Worm (Caenorhabditis elegans) whole organism, midembryonic: ENCODE data around the gene nspa-8.

ENCODE experiments used
- T22C8.4 ChIP-seq: fragments of 200-800 bp; sonication (Bioruptor generic); IDR thresholded peaks from 2 replicates; pipeline ENCODE4 v1.3.6; 2022; ENCODE audit warnings: missing genetic modification characterization, missing compliant biosample characterization
- cog-1 ChIP-seq: sonication (generic microtip); optimal IDR thresholded peaks from 2 replicates; lab custom pipeline; 2016; ENCODE audit warnings: missing genetic modification characterization, missing compliant biosample characterization
- flt-1 ChIP-seq: fragments of 200-800 bp; sonication (Bioruptor generic); IDR thresholded peaks from 2 replicates; pipeline ENCODE4 v1.3.6; 2022; ENCODE audit warnings: missing genetic modification characterization, missing compliant biosample characterization
- klf-2 ChIP-seq: fragments of 200-800 bp; sonication (Bioruptor generic); conservative IDR thresholded peaks from 2 replicates; pipeline ENCODE4 v1.3.6; 2022; ENCODE audit warnings: missing genetic modification reagents, missing genetic modification characterization, missing compliant biosample characterization
- med-1 ChIP-seq: sonication (generic microtip); optimal IDR thresholded peaks from 2 replicates; lab custom pipeline; 2017; ENCODE audit warnings: missing genetic modification characterization, mild to moderate bottlenecking, missing compliant biosample characterization, antibody characterized with exemption, missing genetic modification reagents; ENCODE audit not compliant: insufficient read depth
- ref-1 ChIP-seq: fragments of 200-800 bp; sonication (Bioruptor generic); conservative IDR thresholded peaks from 2 replicates; pipeline ENCODE4 v1.3.6; 2022; ENCODE audit warnings: missing genetic modification reagents, missing genetic modification characterization, missing compliant biosample characterization
- tab-1 ChIP-seq: fragments of 200-800 bp; sonication (Bioruptor generic); IDR thresholded peaks from 2 replicates; pipeline ENCODE4 v1.3.6; 2022; ENCODE audit warnings: missing genetic modification characterization, missing compliant biosample characterization
- ztf-23 ChIP-seq: fragments of 200-800 bp; sonication (Bioruptor generic); IDR thresholded peaks from 2 replicates; pipeline ENCODE4 v1.3.6; 2022; ENCODE audit warnings: missing genetic modification reagents, missing genetic modification characterization, missing compliant biosample characterization
- ztf-29 ChIP-seq: fragments of 200-800 bp; sonication (Bioruptor generic); IDR thresholded peaks from 2 replicates; pipeline ENCODE4 v1.3.6; 2022; ENCODE audit warnings: missing genetic modification reagents, missing genetic modification characterization, missing compliant biosample characterization

nspa-8 gene

DNA sequence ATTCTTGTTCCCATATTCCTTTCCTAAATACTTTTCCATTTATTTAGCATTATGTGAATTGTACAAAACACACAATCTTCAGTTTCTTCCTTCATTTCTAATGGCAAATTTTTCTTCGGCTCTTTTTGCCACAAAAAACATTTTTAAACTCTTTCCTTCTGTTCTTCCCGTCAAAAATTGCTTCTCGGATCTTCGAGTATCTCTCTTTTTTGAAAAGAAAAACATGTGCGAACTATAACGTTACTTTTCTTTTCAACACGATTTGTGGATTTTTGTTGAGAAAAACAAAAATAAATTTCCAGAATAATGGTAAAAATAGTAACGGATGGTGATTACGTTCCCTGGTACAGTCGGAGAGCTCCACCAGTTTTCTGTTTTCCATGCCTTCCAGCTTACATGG, 5.3 kb downstream of the nspa-8 start, which contains the start of gene W06A7.2:
Gene W06A7.2 (plus strand): TSS at position 301 of the 400 bp plus-strand sequence.
- TF ChIP-seq T22C8.4 (GFP tag; lab: Robert Waterston, UW): no peak

DNA sequence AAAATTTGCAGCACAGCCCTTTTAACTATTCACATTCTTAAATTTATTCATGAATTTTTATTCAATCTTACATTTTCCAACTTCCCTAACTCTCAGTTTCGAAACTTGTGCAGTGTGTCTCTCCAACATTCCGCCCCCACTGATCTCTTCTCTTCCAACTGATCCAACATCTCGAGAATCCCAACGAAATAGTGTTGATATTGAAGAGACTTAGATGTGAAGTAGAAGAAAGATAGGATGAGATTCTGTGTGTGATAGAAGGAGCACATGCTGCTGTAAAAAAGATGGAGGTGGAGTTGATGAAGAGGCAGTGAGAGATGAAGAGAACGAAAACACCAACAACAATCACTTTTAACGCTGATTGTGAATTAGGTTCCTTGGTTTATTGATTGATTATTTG, 6.5 kb downstream of the nspa-8 start:
- TF ChIP-seq med-1 (GFP tag; lab: Kevin White, UChicago) (no peak), cog-1 (tag; lab: Kevin White, UChicago) (no peak), ztf-29 (GFP tag; lab: Robert Waterston, UW) (no peak), ztf-23 (no peak), flt-1 (GFP tag; lab: Robert Waterston, UW) (no peak), tab-1 (GFP tag; lab: Robert Waterston, UW) (no peak), ref-1 (GFP tag; lab: Robert Waterston, UW) (no peak), T22C8.4 (GFP tag; lab: Robert Waterston, UW) (no peak), klf-2 (no peak)

DNA sequence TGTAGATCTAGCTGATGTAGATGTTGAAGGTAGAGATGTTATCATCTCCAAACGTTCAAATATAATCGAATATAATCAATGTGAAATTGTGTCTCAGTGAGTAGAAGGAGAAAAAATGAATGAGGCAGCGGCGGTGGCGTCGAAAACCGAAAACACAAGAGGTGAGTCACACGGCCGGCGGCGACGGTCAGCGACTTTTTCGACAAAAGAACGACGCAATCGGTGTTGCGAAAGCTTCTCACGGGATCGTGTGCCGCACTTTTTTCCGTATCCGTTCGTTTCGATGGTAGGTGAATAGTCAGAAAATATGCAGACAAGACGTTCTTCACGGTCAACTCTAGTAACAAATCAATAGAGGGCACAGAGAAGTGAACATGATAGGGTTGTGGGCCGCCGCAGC, 11.4 kb downstream of the nspa-8 start, which contains the start of gene rin-1:
Gene rin-1 (minus strand): TSS at position 101 of the 400 bp plus-strand sequence.
- TF ChIP-seq ztf-29 (GFP tag; lab: Robert Waterston, UW) (no peak), klf-2 (no peak), flt-1 (GFP tag; lab: Robert Waterston, UW) (no peak), ref-1 (GFP tag; lab: Robert Waterston, UW) (no peak), med-1 (GFP tag; lab: Kevin White, UChicago) (no peak), tab-1 (GFP tag; lab: Robert Waterston, UW) (no peak), cog-1 (tag; lab: Kevin White, UChicago) (no peak), T22C8.4 (GFP tag; lab: Robert Waterston, UW) (no peak), ztf-23 (no peak)

DNA sequence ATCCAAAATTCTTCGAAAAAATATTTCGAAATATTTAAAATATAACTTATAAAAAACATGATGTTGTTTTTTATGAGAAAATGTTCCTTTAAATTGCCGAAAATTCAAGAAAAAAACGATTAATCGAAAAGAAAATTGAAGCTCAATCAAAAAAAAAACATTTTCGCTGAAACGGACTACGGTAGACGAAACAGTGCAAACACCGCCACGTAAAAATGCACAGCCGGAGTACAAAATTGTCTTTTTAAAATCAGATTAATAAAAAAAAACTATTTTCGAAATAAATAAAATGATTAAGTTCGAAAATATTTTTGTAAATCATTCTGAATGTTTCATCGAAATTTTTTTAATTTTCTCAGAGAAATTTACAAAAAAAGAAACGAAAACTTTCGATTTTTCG, 13.3 kb downstream of the nspa-8 start:
- TF ChIP-seq cog-1 (tag; lab: Kevin White, UChicago) (no peak), ref-1 (GFP tag; lab: Robert Waterston, UW) (no peak), ztf-29 (GFP tag; lab: Robert Waterston, UW) (no peak), flt-1 (GFP tag; lab: Robert Waterston, UW) (no peak), klf-2 (no peak), ztf-23 (no peak), T22C8.4 (GFP tag; lab: Robert Waterston, UW) (no peak), med-1 (GFP tag; lab: Kevin White, UChicago) (no peak), tab-1 (GFP tag; lab: Robert Waterston, UW) (no peak)

DNA sequence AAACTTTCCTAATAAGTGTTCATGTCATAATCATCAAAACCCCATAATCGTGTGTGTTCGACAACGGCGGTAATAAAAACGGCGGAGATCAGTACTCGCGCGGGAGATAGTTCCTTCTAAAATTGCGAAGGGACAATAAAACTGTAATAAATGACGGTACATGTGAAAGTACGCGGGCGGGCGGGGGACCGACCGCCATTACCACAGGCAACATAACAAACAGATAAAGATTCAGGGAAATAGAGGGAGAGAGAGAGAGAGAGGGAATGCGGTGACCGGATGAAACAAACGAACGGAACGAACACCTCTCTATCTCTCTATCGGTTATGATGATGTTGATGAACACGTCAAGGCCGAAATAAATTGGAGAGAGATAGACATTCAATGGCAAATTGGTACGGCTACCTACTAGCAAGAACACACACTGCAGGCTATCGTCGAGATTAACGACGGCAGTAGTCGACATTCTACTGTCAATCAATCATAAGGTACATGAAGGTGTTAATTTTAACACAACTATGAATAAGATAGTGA, 20.6 kb downstream of the nspa-8 start:
- TF ChIP-seq cog-1 (tag; lab: Kevin White, UChicago): no peak
- TF ChIP-seq T22C8.4 (GFP tag; lab: Robert Waterston, UW): no peak
- no peak for TF ChIP-seq ref-1 (GFP tag; lab: Robert Waterston, UW)
- no peak for TF ChIP-seq tab-1 (GFP tag; lab: Robert Waterston, UW)
- TF ChIP-seq klf-2: no peak
- TF ChIP-seq ztf-29 (GFP tag; lab: Robert Waterston, UW): no peak
- TF ChIP-seq ztf-23: no peak
- no peak for TF ChIP-seq flt-1 (GFP tag; lab: Robert Waterston, UW)
- no peak for TF ChIP-seq med-1 (GFP tag; lab: Kevin White, UChicago)

DNA sequence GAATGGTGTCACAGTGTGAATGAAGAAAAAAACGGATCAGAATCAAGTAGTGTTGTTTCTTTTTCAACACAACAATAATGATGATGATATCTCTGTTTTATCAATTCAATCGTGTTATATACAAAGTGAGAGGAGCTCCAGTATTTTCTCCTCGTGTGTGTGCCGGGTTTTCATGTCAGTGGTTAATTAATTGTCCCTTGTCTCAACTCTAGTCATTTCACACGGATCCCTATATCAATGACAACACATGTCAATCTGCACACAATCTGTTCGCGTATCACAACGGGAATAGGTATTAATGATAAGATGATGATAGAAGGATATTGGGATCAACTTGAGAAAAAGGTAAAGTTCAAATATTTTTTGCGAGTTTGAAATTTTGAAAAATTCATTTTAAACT, 26.4 kb downstream of the nspa-8 start:
- TF ChIP-seq T22C8.4 (GFP tag; lab: Robert Waterston, UW): no peak
- TF ChIP-seq ztf-29 (GFP tag; lab: Robert Waterston, UW): no peak

DNA sequence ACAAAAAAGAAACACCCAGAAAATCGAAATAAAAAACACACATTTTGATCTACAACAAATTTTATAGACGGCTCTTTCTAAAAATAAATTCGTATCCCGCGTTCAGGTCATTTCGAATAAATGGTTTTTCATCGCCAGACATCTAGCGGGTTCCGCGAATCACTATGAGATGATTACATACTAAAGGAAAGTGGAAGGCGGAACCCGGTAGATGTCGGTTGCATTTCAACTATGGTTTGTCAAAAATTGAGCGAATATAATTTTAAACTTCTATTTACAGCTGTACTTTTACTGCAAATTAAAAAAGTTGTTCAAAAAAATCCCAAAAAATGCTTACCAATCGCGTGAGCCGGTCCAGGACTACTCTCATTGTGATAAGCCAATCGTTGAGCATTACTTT, 29.0 kb downstream of the nspa-8 start:
- TF ChIP-seq T22C8.4 (GFP tag; lab: Robert Waterston, UW) (no peak), cog-1 (tag; lab: Kevin White, UChicago) (no peak)

DNA sequence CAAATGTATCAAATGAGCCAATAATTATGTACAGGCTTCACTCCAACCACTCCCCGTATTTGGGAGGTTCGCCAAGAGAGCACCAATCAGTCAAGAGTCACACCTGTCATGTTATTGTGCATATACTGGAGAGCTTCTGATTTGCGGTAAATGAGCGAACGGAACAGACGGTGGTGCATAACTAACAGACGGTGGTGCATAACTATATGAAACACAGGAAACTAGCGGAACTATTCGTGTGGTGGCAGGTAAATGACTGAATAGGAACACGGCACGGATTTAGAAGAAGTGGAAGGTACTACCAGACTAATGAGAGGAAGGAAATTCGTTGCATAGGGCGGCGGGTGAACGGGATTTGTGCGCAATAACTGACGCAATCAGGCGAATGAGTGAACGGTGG, 33.8 kb downstream of the nspa-8 start:
- TF ChIP-seq ztf-23 (no peak), T22C8.4 (GFP tag; lab: Robert Waterston, UW) (no peak), tab-1 (GFP tag; lab: Robert Waterston, UW) (no peak), flt-1 (GFP tag; lab: Robert Waterston, UW) (no peak), ref-1 (GFP tag; lab: Robert Waterston, UW) (no peak), klf-2 (no peak), ztf-29 (GFP tag; lab: Robert Waterston, UW) (no peak), cog-1 (tag; lab: Kevin White, UChicago) (no peak), med-1 (GFP tag; lab: Kevin White, UChicago) (no peak)

DNA sequence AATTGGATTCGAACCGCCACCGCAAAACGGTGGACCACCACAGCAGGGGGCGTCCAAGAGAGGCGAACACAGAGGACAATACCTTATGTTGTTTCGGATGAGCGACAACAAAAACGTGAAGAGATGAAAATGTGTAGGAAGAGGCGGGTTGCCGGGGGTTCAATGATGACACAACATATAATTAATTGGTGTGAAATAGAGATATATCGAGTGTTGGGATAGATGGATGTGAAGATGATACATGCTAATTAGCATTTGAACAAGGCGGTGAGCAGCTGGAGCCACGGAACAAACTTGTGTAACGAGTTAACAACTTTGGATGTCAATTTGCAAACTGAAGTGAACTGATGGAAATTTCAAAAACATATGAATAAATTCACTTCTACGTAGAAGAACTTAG, 34.5 kb downstream of the nspa-8 start:
- TF ChIP-seq T22C8.4 (GFP tag; lab: Robert Waterston, UW): no peak
- no peak for TF ChIP-seq klf-2
- TF ChIP-seq med-1 (GFP tag; lab: Kevin White, UChicago): no peak
- no peak for TF ChIP-seq flt-1 (GFP tag; lab: Robert Waterston, UW)
- TF ChIP-seq cog-1 (tag; lab: Kevin White, UChicago): no peak
- no peak for TF ChIP-seq ref-1 (GFP tag; lab: Robert Waterston, UW)
- no peak for TF ChIP-seq ztf-23

DNA sequence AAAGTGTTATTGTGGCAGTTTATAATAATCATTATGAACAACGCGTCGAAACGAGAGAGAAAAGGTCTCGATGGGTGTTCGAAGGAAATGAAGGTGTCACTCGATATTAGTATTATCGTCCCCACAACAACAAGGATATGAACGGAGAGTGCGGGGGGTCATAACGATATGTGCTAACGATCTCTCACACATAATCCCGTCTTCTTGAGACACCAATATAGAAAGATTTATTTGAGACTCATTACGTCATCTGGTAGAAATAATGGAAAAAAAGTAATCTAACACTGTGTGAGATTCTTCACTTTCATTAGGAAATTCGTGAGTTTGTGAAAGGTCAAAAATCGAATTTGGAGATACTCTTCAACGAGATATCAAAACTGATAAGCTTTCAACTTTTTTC, 35.1 kb downstream of the nspa-8 start:
- TF ChIP-seq med-1 (GFP tag; lab: Kevin White, UChicago) (no peak), ztf-23 (no peak), tab-1 (GFP tag; lab: Robert Waterston, UW) (no peak), ref-1 (GFP tag; lab: Robert Waterston, UW) (no peak), cog-1 (tag; lab: Kevin White, UChicago) (no peak), ztf-29 (GFP tag; lab: Robert Waterston, UW) (no peak), flt-1 (GFP tag; lab: Robert Waterston, UW) (no peak), klf-2 (no peak), T22C8.4 (GFP tag; lab: Robert Waterston, UW) (no peak)
